Fruit fly (Drosophila melanogaster) whole organism, prepupa: ENCODE measurements around the gene CG13258.

Experiments used
- CG10631 ChIP-seq: fragments of 200-800 bp; sonication (Bioruptor generic); optimal IDR thresholded peaks from 2 replicates; lab custom pipeline; 2016; ENCODE audit warnings: missing biosample characterization, missing genetic modification characterization
- CG10669 ChIP-seq: fragments of 200-800 bp; sonication (Bioruptor generic); optimal IDR thresholded peaks from 3 replicates; lab custom pipeline; 2018; ENCODE audit warnings: missing biosample characterization, mild to moderate bottlenecking, missing genetic modification characterization, moderate library complexity
- CG11294 ChIP-seq: fragments of 200-800 bp; sonication (Bioruptor generic); IDR thresholded peaks from 2 replicates; pipeline ENCODE4 v1.3.6; 2022; ENCODE audit warnings: missing biosample characterization, missing genetic modification characterization
- CG11762 ChIP-seq: fragments of 200-800 bp; sonication (Bioruptor generic); optimal IDR thresholded peaks from 3 replicates; lab custom pipeline; 2016; ENCODE audit warnings: missing biosample characterization, missing genetic modification characterization; ENCODE audit not compliant: insufficient read depth
- CG11902 ChIP-seq: fragments of 200-800 bp; sonication (Bioruptor generic); optimal IDR thresholded peaks from 3 replicates; lab custom pipeline; 2016; ENCODE audit warnings: missing biosample characterization, missing genetic modification characterization
- CG15336 ChIP-seq: fragments of 200-800 bp; sonication (Bioruptor generic); IDR thresholded peaks from 2 replicates; pipeline ENCODE4 v1.3.6; 2022; ENCODE audit warnings: missing biosample characterization, missing genetic modification characterization
- CG1621 ChIP-seq: fragments of 200-800 bp; sonication (Bioruptor generic); optimal IDR thresholded peaks from 3 replicates; lab custom pipeline; 2018; ENCODE audit warnings: missing biosample characterization, mild to moderate bottlenecking, missing genetic modification characterization
- CG32006 ChIP-seq: fragments of 200-800 bp; sonication (Bioruptor generic); optimal IDR thresholded peaks from 3 replicates; lab custom pipeline; 2017; ENCODE audit warnings: missing biosample characterization, mild to moderate bottlenecking, missing genetic modification characterization
- CG34406 ChIP-seq: fragments of 200-800 bp; sonication (Bioruptor generic); optimal IDR thresholded peaks from 3 replicates; lab custom pipeline; 2016; ENCODE audit warnings: missing biosample characterization, missing genetic modification characterization
- CG3919 ChIP-seq: fragments of 200-800 bp; sonication (Bioruptor generic); optimal IDR thresholded peaks from 3 replicates; lab custom pipeline; 2016; ENCODE audit warnings: missing biosample characterization, missing genetic modification characterization
- CG4318 ChIP-seq: fragments of 200-800 bp; sonication (Bioruptor generic); optimal IDR thresholded peaks from 3 replicates; lab custom pipeline; 2017; ENCODE audit warnings: missing biosample characterization, mild to moderate bottlenecking, missing genetic modification characterization
- CG6163 ChIP-seq: fragments of 200-800 bp; sonication (Bioruptor generic); IDR thresholded peaks from 3 replicates; pipeline ENCODE4 v1.3.6; 2022; ENCODE audit warnings: missing biosample characterization, missing genetic modification characterization
- CG6276 ChIP-seq: fragments of 200-800 bp; sonication (Bioruptor generic); optimal IDR thresholded peaks from 2 replicates; lab custom pipeline; 2017; ENCODE audit warnings: missing biosample characterization, mild to moderate bottlenecking, missing genetic modification characterization
- CG6808 ChIP-seq: fragments of 200-800 bp; sonication (Bioruptor generic); optimal IDR thresholded peaks from 3 replicates; lab custom pipeline; 2017; ENCODE audit warnings: missing biosample characterization, missing genetic modification characterization, mild to moderate bottlenecking, moderate library complexity, missing genetic modification reagents
- CG7368 ChIP-seq: fragments of 200-800 bp; sonication (Bioruptor generic); optimal IDR thresholded peaks from 3 replicates; lab custom pipeline; 2016; ENCODE audit warnings: missing biosample characterization, missing genetic modification characterization
- CG8119 ChIP-seq: fragments of 200-800 bp; sonication (Bioruptor generic); IDR thresholded peaks from 3 replicates; pipeline ENCODE4 v1.3.6; 2022; ENCODE audit warnings: missing biosample characterization, missing genetic modification characterization
- CG8319 ChIP-seq: fragments of 200-800 bp; sonication (Bioruptor generic); optimal IDR thresholded peaks from 3 replicates; lab custom pipeline; 2016; ENCODE audit warnings: missing biosample characterization, missing genetic modification characterization
- CG9139 ChIP-seq: fragments of 200-800 bp; sonication (Bioruptor generic); optimal IDR thresholded peaks from 3 replicates; lab custom pipeline; 2017; ENCODE audit warnings: missing biosample characterization, mild to moderate bottlenecking, missing genetic modification characterization
- Eip93F ChIP-seq: fragments of 200-800 bp; sonication (Bioruptor generic); optimal IDR thresholded peaks from 2 replicates; lab custom pipeline; 2016; ENCODE audit warnings: missing biosample characterization, mild to moderate bottlenecking, missing genetic modification characterization
- Ets96B ChIP-seq: fragments of 200-800 bp; optimal IDR thresholded peaks from 2 replicates; lab custom pipeline; 2019; ENCODE audit warnings: missing biosample characterization, mild to moderate bottlenecking, missing genetic modification characterization, moderate library complexity
- Gug ChIP-seq: fragments of 200-800 bp; sonication (Bioruptor generic); IDR thresholded peaks from 2 replicates; pipeline ENCODE4 v1.3.6; 2022; ENCODE audit warnings: missing biosample characterization, missing genetic modification characterization
- Hr38 ChIP-seq: sonication (Bioruptor generic); optimal IDR thresholded peaks from 2 replicates; lab custom pipeline; 2016; ENCODE audit warnings: missing biosample characterization, missing genetic modification characterization
- Hr39 ChIP-seq: fragments of 200-800 bp; sonication (Bioruptor generic); optimal IDR thresholded peaks from 2 replicates; lab custom pipeline; 2016; ENCODE audit warnings: missing biosample characterization, missing genetic modification characterization
- Hr4 ChIP-seq: fragments of 200-800 bp; sonication (Bioruptor generic); optimal IDR thresholded peaks from 3 replicates; lab custom pipeline; 2016; ENCODE audit warnings: missing biosample characterization, missing genetic modification characterization
- Lpt ChIP-seq: fragments of 200-800 bp; sonication (Bioruptor generic); optimal IDR thresholded peaks from 3 replicates; lab custom pipeline; 2016; ENCODE audit warnings: missing biosample characterization, missing genetic modification characterization
- OdsH ChIP-seq: fragments of 200-800 bp; sonication (Bioruptor generic); optimal IDR thresholded peaks from 3 replicates; lab custom pipeline; 2016; ENCODE audit warnings: missing biosample characterization, missing genetic modification characterization
- Smox ChIP-seq: fragments of 200-800 bp; sonication (Bioruptor generic); optimal IDR thresholded peaks from 3 replicates; lab custom pipeline; 2016; ENCODE audit warnings: missing biosample characterization, missing genetic modification characterization
- Sox102F ChIP-seq: fragments of 200-800 bp; sonication (Bioruptor generic); optimal IDR thresholded peaks from 2 replicates; lab custom pipeline; 2016; ENCODE audit warnings: missing biosample characterization, mild to moderate bottlenecking, missing genetic modification characterization
- Sox14 ChIP-seq: fragments of 200-800 bp; sonication (Bioruptor generic); optimal IDR thresholded peaks from 3 replicates; lab custom pipeline; 2016; ENCODE audit warnings: missing biosample characterization, missing genetic modification characterization
- Sox15 ChIP-seq: fragments of 200-800 bp; sonication (Bioruptor generic); optimal IDR thresholded peaks from 3 replicates; lab custom pipeline; 2016; ENCODE audit warnings: missing biosample characterization, missing genetic modification characterization
- achi ChIP-seq: fragments of 200-800 bp; sonication (Bioruptor generic); optimal IDR thresholded peaks from 3 replicates; lab custom pipeline; 2016; ENCODE audit warnings: missing biosample characterization, missing genetic modification characterization
- acj6 ChIP-seq: fragments of 200-800 bp; sonication (Bioruptor generic); optimal IDR thresholded peaks from 3 replicates; lab custom pipeline; 2016; ENCODE audit warnings: missing biosample characterization, missing genetic modification characterization
- cyc ChIP-seq: fragments of 200-800 bp; sonication (Bioruptor generic); optimal IDR thresholded peaks from 3 replicates; lab custom pipeline; 2016; ENCODE audit warnings: missing biosample characterization, missing genetic modification characterization
- dac ChIP-seq: fragments of 200-800 bp; sonication (Bioruptor generic); optimal IDR thresholded peaks from 2 replicates; lab custom pipeline; 2017; ENCODE audit warnings: missing biosample characterization, mild to moderate bottlenecking, missing genetic modification characterization
- dsx ChIP-seq: fragments of 200-800 bp; optimal IDR thresholded peaks from 3 replicates; lab custom pipeline; 2019; ENCODE audit warnings: missing biosample characterization, mild to moderate bottlenecking, missing genetic modification characterization, moderate library complexity; ENCODE audit not compliant: poor library complexity, severe bottlenecking
- esn ChIP-seq: fragments of 200-800 bp; sonication (Bioruptor generic); optimal IDR thresholded peaks from 2 replicates; lab custom pipeline; 2016; ENCODE audit warnings: missing biosample characterization, mild to moderate bottlenecking, missing genetic modification characterization, moderate library complexity
- fd59A ChIP-seq: fragments of 200-800 bp; sonication (Bioruptor generic); optimal IDR thresholded peaks from 2 replicates; lab custom pipeline; 2017; ENCODE audit warnings: missing biosample characterization, mild to moderate bottlenecking, missing genetic modification characterization, missing genetic modification reagents
- fkh ChIP-seq: fragments of 200-800 bp; sonication (Bioruptor generic); optimal IDR thresholded peaks from 3 replicates; lab custom pipeline; 2017; ENCODE audit warnings: missing biosample characterization, mild to moderate bottlenecking, missing genetic modification characterization, moderate library complexity
- lz ChIP-seq: fragments of 200-800 bp; sonication (Bioruptor generic); optimal IDR thresholded peaks from 3 replicates; lab custom pipeline; 2016; ENCODE audit warnings: missing biosample characterization, missing genetic modification characterization
- net ChIP-seq: fragments of 200-800 bp; sonication (Bioruptor generic); optimal IDR thresholded peaks from 3 replicates; lab custom pipeline; 2016; ENCODE audit warnings: missing biosample characterization, missing genetic modification characterization
- pdm3 ChIP-seq: fragments of 200-800 bp; sonication (Bioruptor generic); optimal IDR thresholded peaks from 3 replicates; lab custom pipeline; 2016; ENCODE audit warnings: missing biosample characterization, missing genetic modification characterization
- salr ChIP-seq, 2 experiments: fragments of 200-800 bp; sonication (Bioruptor generic); optimal IDR thresholded peaks; 3 replicates each; lab custom pipeline; 2016 to 2018; ENCODE audit warnings: missing biosample characterization in 2 of 2, missing genetic modification characterization in 2 of 2, mild to moderate bottlenecking in 1 of 2
- spab ChIP-seq: fragments of 200-800 bp; sonication (Bioruptor generic); optimal IDR thresholded peaks from 2 replicates; lab custom pipeline; 2017; ENCODE audit warnings: missing biosample characterization, mild to moderate bottlenecking, missing genetic modification characterization, missing genetic modification reagents
- ss ChIP-seq, 2 experiments: fragments of 200-800 bp; sonication (Bioruptor generic); optimal IDR thresholded peaks; 2 replicates in 1 of 2; 3 replicates in 1 of 2; lab custom pipeline; 2017 to 2018; ENCODE audit warnings: mild to moderate bottlenecking in 2 of 2, missing biosample characterization in 2 of 2, missing genetic modification characterization in 2 of 2, moderate library complexity in 1 of 2
- svp ChIP-seq: fragments of 200-800 bp; sonication (Bioruptor generic); peaks from one replicate; lab custom pipeline; 2016; ENCODE audit warnings: missing biosample characterization, missing genetic modification characterization
- topi ChIP-seq: fragments of 200-800 bp; sonication (Bioruptor generic); optimal IDR thresholded peaks from 3 replicates; lab custom pipeline; 2016; ENCODE audit warnings: missing biosample characterization, missing genetic modification characterization

The CG13258 gene

dm6 chr2L:16255232-16256117 is 37.4 kb downstream of the CG13258 start (continued):
- no peak for TF ChIP-seq CG8319 (GFP tag; lab: Kevin White, UChicago)
- TF ChIP-seq Sox14 (GFP tag; lab: Kevin White, UChicago): no peak
- no peak for TF ChIP-seq CG6276 (GFP tag; lab: Kevin White, UChicago)
- no peak for TF ChIP-seq Sox15
- no peak for TF ChIP-seq cyc (GFP tag; lab: Kevin White, UChicago)
- no peak for TF ChIP-seq OdsH (GFP tag; lab: Kevin White, UChicago)
- TF ChIP-seq Ets96B (tag; lab: Kevin White, UChicago): peak; percentile 22
- no peak for TF ChIP-seq CG11294 (GFP tag; lab: Robert Waterston, UW)
- no peak for TF ChIP-seq CG6163 (GFP tag; lab: Robert Waterston, UW)
- TF ChIP-seq CG4318: no peak
- TF ChIP-seq dac (GFP tag; lab: Kevin White, UChicago): no peak
- peak; percentile 3 for TF ChIP-seq Sox102F
- no peak for TF ChIP-seq lz
- TF ChIP-seq Smox: no peak
- TF ChIP-seq ss (GFP tag; optimal IDR thresholded peaks at IDR 0.05; lab: Kevin White, UChicago): peak; percentile 46 to 69
- peak; percentile 23 for TF ChIP-seq spab
- TF ChIP-seq Eip93F (GFP tag; lab: Kevin White, UChicago): peak; percentile 2
- no peak for TF ChIP-seq CG10669
- no peak for TF ChIP-seq Gug (GFP tag; lab: Robert Waterston, UW)
- TF ChIP-seq achi (GFP tag; lab: Kevin White, UChicago): no peak

dm6 chr2L:16251598-16252131 is 41.2 kb downstream of the CG13258 start, which contains the start of gene CG46309:
Gene CG46309 (minus strand): TSS chr2L:16251788.
- TF ChIP-seq topi (GFP tag; lab: Kevin White, UChicago): peak; percentile 53
- peak; percentile 10 for TF ChIP-seq CG11762 (GFP tag; lab: Kevin White, UChicago)
- TF ChIP-seq CG8119: no peak; the same call in 2 of the 3 replicates
- TF ChIP-seq CG15336 (GFP tag; lab: Robert Waterston, UW): no peak
- TF ChIP-seq svp: no peak
- no peak for TF ChIP-seq fkh (GFP tag; lab: Kevin White, UChicago)
- no peak for TF ChIP-seq CG4318
- no peak for TF ChIP-seq CG32006 (GFP tag; lab: Kevin White, UChicago)
- peak; percentile 54 for TF ChIP-seq Smox
- TF ChIP-seq Sox15: no peak
- peak; percentile 8 for TF ChIP-seq Lpt (GFP tag; lab: Kevin White, UChicago)
- TF ChIP-seq fd59A (GFP tag; lab: Kevin White, UChicago): no peak
- TF ChIP-seq Ets96B (tag; lab: Kevin White, UChicago): no peak
- TF ChIP-seq CG8319 (GFP tag; lab: Kevin White, UChicago): no peak
- TF ChIP-seq esn (GFP tag; lab: Kevin White, UChicago): peak; percentile 53
- peak; percentile 1 for TF ChIP-seq achi (GFP tag; lab: Kevin White, UChicago)
- peak; percentile 50 for TF ChIP-seq Sox102F
- TF ChIP-seq dsx: no peak
- no peak for TF ChIP-seq Hr38 (GFP tag; lab: Kevin White, UChicago)
- peak; percentile 43 for TF ChIP-seq cyc (GFP tag; lab: Kevin White, UChicago)
- TF ChIP-seq Hr4 (GFP tag; lab: Kevin White, UChicago): peak; percentile 51
- TF ChIP-seq CG1621 (tag; lab: Kevin White, UChicago): no peak
- no peak for TF ChIP-seq CG6276 (GFP tag; lab: Kevin White, UChicago)
- TF ChIP-seq CG6163 (GFP tag; lab: Robert Waterston, UW): no peak
- no peak for TF ChIP-seq CG7368 (GFP tag; lab: Kevin White, UChicago)
- TF ChIP-seq acj6 (GFP tag; lab: Kevin White, UChicago): peak; percentile 56
- TF ChIP-seq net (GFP tag; lab: Kevin White, UChicago): no peak
- TF ChIP-seq OdsH (GFP tag; lab: Kevin White, UChicago): peak; percentile 49
- peak; percentile 54 for TF ChIP-seq lz
- TF ChIP-seq CG11902: no peak
- TF ChIP-seq Hr39: peak; percentile 61
- TF ChIP-seq CG6808 (GFP tag; lab: Kevin White, UChicago): no peak
- TF ChIP-seq ss (GFP tag; optimal IDR thresholded peaks at IDR 0.05; lab: Kevin White, UChicago): no peak
- TF ChIP-seq salr (GFP tag; optimal IDR thresholded peaks at IDR 0.05; lab: Kevin White, UChicago): peak in 1 of 2 experiments; percentile 31
- peak; percentile 44 for TF ChIP-seq pdm3 (GFP tag; lab: Kevin White, UChicago)
- no peak for TF ChIP-seq CG34406 (GFP tag; lab: Kevin White, UChicago)
- TF ChIP-seq CG10631 (GFP tag; lab: Kevin White, UChicago): no peak
- TF ChIP-seq CG3919 (GFP tag; lab: Kevin White, UChicago): no peak
- no peak for TF ChIP-seq CG9139 (GFP tag; lab: Kevin White, UChicago)
- TF ChIP-seq Gug (GFP tag; lab: Robert Waterston, UW): no peak
